Worm (Caenorhabditis elegans) whole organism, L4 larva: ENCODE results near the gene mth-1.

Source experiments
- dve-1 ChIP-seq: sonication (generic microtip); optimal IDR thresholded peaks from 2 replicates; lab custom pipeline; 2017; ENCODE audit warnings: antibody characterized with exemption, mild to moderate bottlenecking, missing genetic modification characterization, missing compliant biosample characterization; ENCODE audit not compliant: insufficient read depth
- fkh-10 ChIP-seq: fragments of 150-350 bp; optimal IDR thresholded peaks from 2 replicates; lab custom pipeline; 2014; ENCODE audit warnings: missing biosample characterization, missing genetic modification reagents, missing genetic modification characterization
- mdl-1 ChIP-seq, 2 experiments: fragments of 150-350 bp in 1 of 2; sonication (generic microtip) in 1 of 2; optimal IDR thresholded peaks; 2 replicates each; lab custom pipeline; 2014 to 2017; ENCODE audit warnings: missing biosample characterization in 2 of 2, missing genetic modification characterization in 2 of 2
- set-16 ChIP-seq: fragments of 200-800 bp; sonication (Bioruptor generic); IDR thresholded peaks from 2 replicates; pipeline ENCODE4 v1.3.6; 2022; ENCODE audit warnings: missing genetic modification reagents, missing genetic modification characterization, missing compliant biosample characterization
- snpc-4 ChIP-seq: fragments of 150-350 bp; optimal IDR thresholded peaks from 2 replicates; lab custom pipeline; 2014; ENCODE audit warnings: missing biosample characterization, missing genetic modification characterization
- unc-62 ChIP-seq, 3 experiments: fragments of 150-350 bp in 1 of 3; sonication (generic microtip); optimal IDR thresholded peaks in 2 of 3; peaks in 1 of 3; 1 replicate in 1 of 3; 2 replicates in 2 of 3; lab custom pipeline; 2014 to 2017; ENCODE audit warnings: missing biosample characterization in 3 of 3, missing genetic modification characterization in 3 of 3, missing genetic modification reagents in 3 of 3, missing genotype in 1 of 3

DNA sequence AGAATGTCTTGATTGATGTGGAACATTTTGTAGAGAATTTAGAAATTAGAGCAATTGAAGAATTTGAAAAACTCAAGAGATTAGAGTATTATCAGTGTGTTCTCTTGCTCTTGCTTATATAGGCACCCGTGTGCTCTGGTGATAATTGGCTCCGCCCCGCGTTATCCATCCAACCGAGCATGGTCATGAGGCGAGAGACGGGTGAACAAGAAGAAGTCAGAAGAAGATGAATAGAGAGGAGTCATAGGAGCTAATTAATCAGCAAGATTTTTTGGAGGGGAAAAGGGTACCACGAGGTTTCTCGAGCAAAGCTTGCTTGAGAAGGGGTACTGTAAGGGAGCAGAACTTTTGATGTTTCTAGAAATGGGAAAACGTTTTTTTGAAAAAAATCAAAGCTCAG lies 45.8 kb downstream of the mth-1 start:
- TF ChIP-seq snpc-4 (tag; lab: Kevin White, UChicago) (no peak), set-16 (GFP tag; lab: Robert Waterston, UW) (no peak), fkh-10 (GFP tag; lab: Kevin White, UChicago) (no peak), dve-1 (tag; lab: Kevin White, UChicago) (no peak), unc-62 (GFP tag; optimal IDR thresholded peaks at IDR 0.05 in 1 of 2; lab: Kevin White, UChicago) (no peak), unc-62 (tag; optimal IDR thresholded peaks at IDR 0.05; lab: Kevin White, UChicago) (no peak), mdl-1 (tag; optimal IDR thresholded peaks at IDR 0.05; lab: Kevin White, UChicago) (no peak)
